Worm (Caenorhabditis elegans) whole organism, midembryonic: Measurements from ENCODE around the gene ZK1086.3.

ENCODE experiments used
- cog-1 ChIP-seq: sonication (generic microtip); optimal IDR thresholded peaks from 2 replicates; lab custom pipeline; 2016; ENCODE audit warnings: missing genetic modification characterization, missing compliant biosample characterization
- flt-1 ChIP-seq: fragments of 200-800 bp; sonication (Bioruptor generic); IDR thresholded peaks from 2 replicates; pipeline ENCODE4 v1.3.6; 2022; ENCODE audit warnings: missing genetic modification characterization, missing compliant biosample characterization
- klf-2 ChIP-seq: fragments of 200-800 bp; sonication (Bioruptor generic); conservative IDR thresholded peaks from 2 replicates; pipeline ENCODE4 v1.3.6; 2022; ENCODE audit warnings: missing genetic modification reagents, missing genetic modification characterization, missing compliant biosample characterization
- med-1 ChIP-seq: sonication (generic microtip); optimal IDR thresholded peaks from 2 replicates; lab custom pipeline; 2017; ENCODE audit warnings: missing genetic modification characterization, mild to moderate bottlenecking, missing compliant biosample characterization, antibody characterized with exemption, missing genetic modification reagents; ENCODE audit not compliant: insufficient read depth
- ref-1 ChIP-seq: fragments of 200-800 bp; sonication (Bioruptor generic); conservative IDR thresholded peaks from 2 replicates; pipeline ENCODE4 v1.3.6; 2022; ENCODE audit warnings: missing genetic modification reagents, missing genetic modification characterization, missing compliant biosample characterization
- tab-1 ChIP-seq: fragments of 200-800 bp; sonication (Bioruptor generic); IDR thresholded peaks from 2 replicates; pipeline ENCODE4 v1.3.6; 2022; ENCODE audit warnings: missing genetic modification characterization, missing compliant biosample characterization

ce11 chrX:13747997-13748396 lies 42.6 kb upstream of the ZK1086.3 start:
- no peak for TF ChIP-seq cog-1 (tag; lab: Kevin White, UChicago)
- TF ChIP-seq ref-1 (GFP tag; lab: Robert Waterston, UW) = no peak
- TF ChIP-seq tab-1 (GFP tag; lab: Robert Waterston, UW) = no peak
- no peak for TF ChIP-seq klf-2 (GFP tag; lab: Robert Waterston, UW)
- no peak for TF ChIP-seq flt-1 (GFP tag; lab: Robert Waterston, UW)
- TF ChIP-seq med-1 = no peak
